Worm (Caenorhabditis elegans) whole organism, L3 larva: ENCODE results near the gene F41E6.5.
"Not testable (repeated sequence)": the region's sequence is repeated elsewhere in the genome, so short reads cannot be mapped to it uniquely, and the experiment has no call there.

Source experiments
- R02D3.7 ChIP-seq: fragments of 150-350 bp; optimal IDR thresholded peaks from 2 replicates; lab custom pipeline; 2014; ENCODE audit warnings: missing biosample characterization, missing genetic modification characterization
- ZK546.5 ChIP-seq: sonication (generic microtip); optimal IDR thresholded peaks from 2 replicates; lab custom pipeline; 2017; ENCODE audit warnings: missing biosample characterization, missing genetic modification characterization
- aly-2 ChIP-seq: fragments of 150-350 bp; optimal IDR thresholded peaks from 2 replicates; lab custom pipeline; 2014; ENCODE audit warnings: missing biosample characterization, missing genetic modification characterization
- ceh-16 ChIP-seq: sonication (generic microtip); optimal IDR thresholded peaks from 2 replicates; lab custom pipeline; 2017; ENCODE audit warnings: missing biosample characterization, missing genetic modification characterization
- ceh-28 ChIP-seq: fragments of 150-350 bp; optimal IDR thresholded peaks from 2 replicates; lab custom pipeline; 2014; ENCODE audit warnings: missing biosample characterization, missing genetic modification reagents, missing genetic modification characterization
- ceh-82 ChIP-seq: fragments of 150-350 bp; optimal IDR thresholded peaks from 2 replicates; lab custom pipeline; 2014; ENCODE audit warnings: missing biosample characterization, missing genetic modification characterization
- egl-27 ChIP-seq: sonication (generic microtip); optimal IDR thresholded peaks from 4 replicates; lab custom pipeline; 2017; ENCODE audit warnings: missing biosample characterization, missing genetic modification reagents, missing genetic modification characterization
- egl-5 ChIP-seq: fragments of 150-350 bp; optimal IDR thresholded peaks from 2 replicates; lab custom pipeline; 2017; ENCODE audit warnings: missing biosample characterization, missing genetic modification reagents, missing genetic modification characterization, inconsistent platforms
- elt-1 ChIP-seq: fragments of 150-350 bp; optimal IDR thresholded peaks from 2 replicates; lab custom pipeline; 2014; ENCODE audit warnings: missing biosample characterization, missing genetic modification characterization
- elt-2 ChIP-seq: sonication (generic microtip); optimal IDR thresholded peaks from 2 replicates; lab custom pipeline; 2016; ENCODE audit warnings: missing genetic modification reagents, mild to moderate bottlenecking, missing genetic modification characterization, missing compliant biosample characterization
- elt-3 ChIP-seq, 3 experiments: fragments of 150-350 bp in 1 of 3; sonication (generic microtip) in 2 of 3; optimal IDR thresholded peaks; 2 replicates in 2 of 3; 4 replicates in 1 of 3; lab custom pipeline; 2014 to 2017; ENCODE audit warnings: missing biosample characterization in 3 of 3, missing genetic modification characterization in 3 of 3
- eor-1 ChIP-seq, 2 experiments: fragments of 150-350 bp; optimal IDR thresholded peaks; 2 replicates each; lab custom pipeline; 2014 to 2018; ENCODE audit warnings: missing biosample characterization in 2 of 2, missing genetic modification characterization in 2 of 2
- fkh-10 ChIP-seq: sonication (generic microtip); optimal IDR thresholded peaks from 2 replicates; lab custom pipeline; 2017; ENCODE audit warnings: missing biosample characterization, missing genetic modification reagents, missing genetic modification characterization
- fkh-2 ChIP-seq: fragments of 150-350 bp; optimal IDR thresholded peaks from 2 replicates; lab custom pipeline; 2014; ENCODE audit warnings: missing biosample characterization, missing genetic modification reagents, missing genetic modification characterization
- fos-1 ChIP-seq: fragments of 150-350 bp; optimal IDR thresholded peaks from 2 replicates; lab custom pipeline; 2014; ENCODE audit warnings: missing biosample characterization, missing genetic modification characterization
- hmg-11 ChIP-seq: sonication (generic microtip); optimal IDR thresholded peaks from 2 replicates; lab custom pipeline; 2016; ENCODE audit warnings: missing genetic modification characterization, missing compliant biosample characterization
- jun-1 ChIP-seq: fragments of 150-350 bp; optimal IDR thresholded peaks from 2 replicates; lab custom pipeline; 2014; ENCODE audit warnings: missing biosample characterization, missing genetic modification reagents, missing genetic modification characterization
- lin-15B ChIP-seq: fragments of 150-350 bp; optimal IDR thresholded peaks from 2 replicates; lab custom pipeline; 2014; ENCODE audit warnings: missing biosample characterization, missing genetic modification characterization
- lsy-12 ChIP-seq: sonication (generic microtip); optimal IDR thresholded peaks from 2 replicates; lab custom pipeline; 2016; ENCODE audit warnings: mild to moderate bottlenecking, missing genetic modification characterization, missing compliant biosample characterization
- nfya-1 ChIP-seq: sonication (generic microtip); optimal IDR thresholded peaks from 2 replicates; lab custom pipeline; 2017; ENCODE audit warnings: missing genetic modification characterization, mild to moderate bottlenecking, missing compliant biosample characterization, antibody characterized with exemption, moderate library complexity; ENCODE audit not compliant: insufficient read depth
- nhr-23 ChIP-seq: fragments of 150-350 bp; optimal IDR thresholded peaks from 2 replicates; lab custom pipeline; 2014; ENCODE audit warnings: missing biosample characterization, missing genetic modification reagents, missing genetic modification characterization
- nhr-237 ChIP-seq: fragments of 150-350 bp; optimal IDR thresholded peaks from 2 replicates; lab custom pipeline; 2014; ENCODE audit warnings: missing biosample characterization, missing genetic modification characterization
- nhr-25 ChIP-seq: sonication (generic microtip); optimal IDR thresholded peaks from 2 replicates; lab custom pipeline; 2017; ENCODE audit warnings: missing biosample characterization, missing genetic modification characterization
- nhr-43 ChIP-seq: sonication (generic microtip); optimal IDR thresholded peaks from 2 replicates; lab custom pipeline; 2016; ENCODE audit warnings: mild to moderate bottlenecking, missing genetic modification characterization, missing compliant biosample characterization; ENCODE audit not compliant: poor library complexity, severe bottlenecking
- nhr-67 ChIP-seq: fragments of 150-350 bp; optimal IDR thresholded peaks from 2 replicates; lab custom pipeline; 2014; ENCODE audit warnings: missing biosample characterization, missing genetic modification characterization
- pha-4 ChIP-seq: fragments of 150-350 bp; optimal IDR thresholded peaks from 2 replicates; lab custom pipeline; 2014; ENCODE audit warnings: missing biosample characterization, missing genetic modification reagents, missing genetic modification characterization
- pqm-1 ChIP-seq: fragments of 150-350 bp; optimal IDR thresholded peaks from 2 replicates; lab custom pipeline; 2017; ENCODE audit warnings: missing biosample characterization, missing genetic modification characterization, inconsistent platforms
- skn-1 ChIP-seq: fragments of 150-350 bp; optimal IDR thresholded peaks from 2 replicates; lab custom pipeline; 2014; ENCODE audit warnings: missing biosample characterization, missing genetic modification characterization
- snpc-4 ChIP-seq: fragments of 150-350 bp; optimal IDR thresholded peaks from 2 replicates; lab custom pipeline; 2014; ENCODE audit warnings: missing biosample characterization, missing genetic modification characterization
- tbx-2 ChIP-seq: sonication (generic microtip); optimal IDR thresholded peaks from 2 replicates; lab custom pipeline; 2016; ENCODE audit warnings: mild to moderate bottlenecking, missing genetic modification characterization, missing compliant biosample characterization
- unc-39 ChIP-seq: sonication (generic microtip); optimal IDR thresholded peaks from 4 replicates; lab custom pipeline; 2017; ENCODE audit warnings: missing biosample characterization, missing genetic modification characterization
- unc-62 ChIP-seq: fragments of 150-350 bp; sonication (generic microtip); optimal IDR thresholded peaks from 4 replicates; lab custom pipeline; 2014; ENCODE audit warnings: missing biosample characterization, missing genetic modification reagents, missing genetic modification characterization
- zag-1 ChIP-seq: fragments of 150-350 bp; optimal IDR thresholded peaks from 2 replicates; lab custom pipeline; 2014; ENCODE audit warnings: missing biosample characterization, missing genetic modification characterization

F41E6.5 gene

DNA sequence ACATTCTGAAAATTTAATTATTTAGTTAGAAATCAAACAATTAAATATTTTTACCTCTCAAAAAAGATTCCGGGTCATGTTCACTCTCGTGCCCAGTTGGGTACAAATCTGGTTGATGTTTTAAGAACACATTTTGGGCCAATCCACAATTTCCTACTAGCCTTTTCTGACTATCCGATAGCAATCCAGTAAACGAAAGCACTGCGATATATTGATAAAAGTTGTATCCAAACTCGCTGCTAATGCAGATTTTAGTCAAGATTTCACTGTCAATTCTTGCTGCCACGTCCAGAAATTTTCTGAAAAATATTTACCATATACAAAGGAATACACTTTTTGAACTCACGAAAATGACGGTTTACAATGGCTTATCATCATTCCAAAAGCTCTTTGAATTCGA lies 34.1 kb upstream of the F41E6.5 start:
- TF ChIP-seq nfya-1 (tag; lab: Kevin White, UChicago) (no peak), elt-2 (tag; lab: Kevin White, UChicago) (no peak), skn-1 (tag; lab: Kevin White, UChicago) (no peak), fkh-10 (GFP tag; lab: Kevin White, UChicago) (no peak)

DNA sequence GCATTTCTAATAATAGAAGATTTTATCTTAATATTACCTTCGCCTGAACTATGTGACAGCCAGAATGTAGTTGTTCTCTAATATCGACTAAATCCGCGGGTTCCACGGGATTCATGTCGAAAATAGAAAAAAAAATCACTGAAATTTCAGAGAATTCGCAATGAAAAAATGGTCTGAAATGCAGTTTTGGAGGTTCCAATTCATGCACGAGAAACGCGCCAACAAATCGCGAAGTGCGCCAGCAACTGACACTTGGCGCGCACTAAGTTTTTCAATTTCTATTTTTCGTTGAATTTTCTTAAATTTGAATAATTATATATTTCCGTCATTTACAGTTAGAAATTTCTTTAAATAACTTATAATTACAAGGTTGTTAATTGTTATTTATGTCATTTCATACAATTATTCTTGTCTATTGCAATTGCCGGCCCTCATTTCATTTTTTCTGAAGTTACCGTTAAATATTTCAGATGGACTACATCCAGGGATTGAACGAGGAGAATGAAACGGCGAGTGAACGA lies 33.4 kb upstream of the F41E6.5 start, which contains the start of the genes F25G6.9 and symk-1:
Gene F25G6.9, minus strand, starts transcription at position 160 of the 521 bp plus-strand sequence.
Gene symk-1, plus strand, starts transcription at position 471 of the 521 bp plus-strand sequence.
- TF ChIP-seq elt-3 (tag; optimal IDR thresholded peaks at IDR 0.05; lab: Kevin White, UChicago) (no peak), skn-1 (tag; lab: Kevin White, UChicago) (peak; percentile 10), tbx-2 (tag; lab: Kevin White, UChicago) (peak; percentile 50), snpc-4 (tag; lab: Kevin White, UChicago) (peak; percentile 64), R02D3.7 (peak; percentile 5), nfya-1 (tag; lab: Kevin White, UChicago) (peak; percentile 68), lin-15B (peak; percentile 54), hmg-11 (peak; percentile 68), ceh-28 (tag; lab: Kevin White, UChicago) (no peak), lsy-12 (tag; lab: Kevin White, UChicago) (peak; percentile 32), nhr-23 (tag; lab: Kevin White, UChicago) (peak; percentile 34), pqm-1 (tag; lab: Kevin White, UChicago) (peak; percentile 26), nhr-25 (no peak), elt-2 (tag; lab: Kevin White, UChicago) (peak; percentile 38)
- TF ChIP-seq, all 47 proteins: peak for 11

DNA sequence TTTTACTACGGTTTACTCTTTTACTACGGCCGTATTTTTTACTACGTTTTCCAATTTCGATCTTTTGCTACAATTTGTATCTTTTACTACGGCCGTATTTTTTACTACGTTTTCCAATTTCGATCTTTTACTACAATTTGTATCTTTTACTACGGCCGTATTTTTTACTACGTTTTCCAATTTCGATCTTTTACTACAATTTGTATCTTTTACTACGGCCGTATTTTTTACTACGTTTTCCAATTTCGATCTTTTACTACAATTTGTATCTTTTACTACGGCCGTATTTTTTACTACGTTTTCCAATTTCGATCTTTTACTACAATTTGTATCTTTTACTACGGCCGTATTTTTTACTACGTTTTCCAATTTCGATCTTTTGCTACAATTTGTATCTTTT lies 28.5 kb upstream of the F41E6.5 start, which contains the start of gene F25G6.1:
Gene F25G6.1, plus strand, starts transcription at position 301 of the 400 bp plus-strand sequence.
- not testable (repeated sequence) for TF ChIP-seq jun-1, pqm-1, nhr-23 (tag; lab: Kevin White, UChicago)

DNA sequence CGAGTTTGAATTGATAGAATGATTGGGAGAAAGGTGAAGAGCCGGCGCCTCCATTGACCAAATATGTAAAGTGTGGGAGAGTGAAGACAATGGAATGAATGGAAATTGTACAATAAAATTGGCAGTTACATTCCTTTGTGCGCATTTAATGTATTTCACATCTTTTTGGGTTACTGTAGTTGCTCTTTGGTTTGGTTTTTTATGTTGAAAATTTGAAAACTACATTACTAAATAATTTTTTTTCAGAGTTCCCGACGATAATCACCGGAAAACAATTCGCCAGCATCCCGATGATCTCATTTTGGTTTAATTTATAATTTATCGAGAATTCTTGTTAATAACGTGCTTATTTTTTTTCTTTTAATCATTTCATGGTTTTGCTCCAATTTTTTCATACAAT lies 22.3 kb upstream of the F41E6.5 start, which contains the start of gene C10B5.1:
Gene C10B5.1, plus strand, starts transcription at position 301 of the 400 bp plus-strand sequence.
- no peak for TF ChIP-seq egl-5 (tag; lab: Kevin White, UChicago)
- no peak for TF ChIP-seq jun-1 (tag; lab: Kevin White, UChicago)
- no peak for TF ChIP-seq nfya-1 (tag; lab: Kevin White, UChicago)
- TF ChIP-seq elt-2 (tag; lab: Kevin White, UChicago), result no peak
- no peak for TF ChIP-seq lsy-12 (tag; lab: Kevin White, UChicago)
- TF ChIP-seq elt-1 (tag; lab: Kevin White, UChicago), result no peak
- TF ChIP-seq zag-1, result no peak
- no peak for TF ChIP-seq nhr-67
- no peak for TF ChIP-seq ceh-16 (tag; lab: Kevin White, UChicago)
- no peak for TF ChIP-seq nhr-23 (tag; lab: Kevin White, UChicago)
- no peak for TF ChIP-seq eor-1 (tag; optimal IDR thresholded peaks at IDR 0.05; lab: Kevin White, UChicago)
- TF ChIP-seq unc-62 (GFP tag; lab: Kevin White, UChicago), result no peak
- no peak for TF ChIP-seq ZK546.5 (tag; lab: Kevin White, UChicago)
- no peak for TF ChIP-seq R02D3.7
- no peak for TF ChIP-seq unc-39 (tag; lab: Kevin White, UChicago)

DNA sequence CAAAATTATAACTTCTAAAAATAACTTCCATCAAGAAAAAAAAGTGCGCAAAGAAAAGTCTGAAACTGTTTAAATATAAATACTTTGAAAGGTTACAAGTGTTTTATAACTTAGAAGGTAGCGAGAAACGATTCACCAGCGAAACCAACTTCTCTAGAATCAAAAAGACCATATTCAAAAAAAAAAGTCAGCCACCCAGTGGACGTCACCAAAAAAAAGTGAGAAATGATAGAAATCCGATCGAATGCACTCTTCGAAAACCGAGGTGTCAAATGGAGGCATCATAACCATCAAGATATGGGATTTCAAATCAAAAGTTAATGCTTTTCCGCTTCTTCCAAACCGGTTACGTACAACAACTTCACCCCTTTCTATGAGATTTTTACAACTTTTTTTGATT lies 16.8 kb upstream of the F41E6.5 start:
- TF ChIP-seq elt-3 (tag; optimal IDR thresholded peaks at IDR 0.05; lab: Kevin White, UChicago) (no peak), zag-1 (no peak), unc-39 (tag; lab: Kevin White, UChicago) (no peak), ceh-82 (tag; lab: Kevin White, UChicago) (no peak), elt-1 (tag; lab: Kevin White, UChicago) (no peak), elt-2 (tag; lab: Kevin White, UChicago) (no peak), egl-27 (tag; lab: Kevin White, UChicago) (no peak), fos-1 (tag; lab: Kevin White, UChicago) (no peak), nhr-43 (tag; lab: Kevin White, UChicago) (no peak), aly-2 (tag; lab: Kevin White, UChicago) (no peak), pha-4 (tag; lab: Kevin White, UChicago) (no peak), jun-1 (tag; lab: Kevin White, UChicago) (no peak), fkh-2 (tag; lab: Kevin White, UChicago) (no peak), lin-15B (no peak), nhr-237 (no peak), ZK546.5 (tag; lab: Kevin White, UChicago) (no peak), unc-62 (GFP tag; lab: Kevin White, UChicago) (no peak), ceh-16 (tag; lab: Kevin White, UChicago) (no peak)
